Fruit fly (Drosophila melanogaster) whole organism, embryonic: ENCODE measurements around the gene AstCC.

Source experiments
- Atf-2 ChIP-seq: fragments of 200-800 bp; sonication (Bioruptor generic); optimal IDR thresholded peaks from 2 replicates; lab custom pipeline; 2016; ENCODE audit warnings: missing biosample characterization, missing genetic modification characterization
- CG17328 ChIP-seq: fragments of 200-800 bp; sonication (Bioruptor generic); IDR thresholded peaks from 2 replicates; pipeline ENCODE4 v1.3.6; 2022; ENCODE audit warnings: missing biosample characterization, missing genetic modification characterization
- CG18599 ChIP-seq: fragments of 200-800 bp; sonication (Bioruptor generic); optimal IDR thresholded peaks from 3 replicates; lab custom pipeline; 2017; ENCODE audit warnings: missing biosample characterization, missing genetic modification characterization, mild to moderate bottlenecking, moderate library complexity, missing genetic modification reagents
- CG18619 ChIP-seq: fragments of 200-800 bp; sonication (Bioruptor generic); optimal IDR thresholded peaks from 3 replicates; lab custom pipeline; 2017; ENCODE audit warnings: missing biosample characterization, mild to moderate bottlenecking, missing genetic modification characterization
- CHES-1-like ChIP-seq: fragments of 200-800 bp; sonication (Bioruptor generic); optimal IDR thresholded peaks from 2 replicates; lab custom pipeline; 2016; ENCODE audit warnings: missing biosample characterization, missing genetic modification characterization
- HLH3B ChIP-seq: fragments of 200-800 bp; sonication (Bioruptor generic); IDR thresholded peaks from 2 replicates; pipeline ENCODE4 v1.3.6; 2022; ENCODE audit warnings: missing biosample characterization, missing genetic modification characterization
- Spps ChIP-seq: fragments of 200-800 bp; sonication (Bioruptor generic); optimal IDR thresholded peaks from 2 replicates; lab custom pipeline; 2018; ENCODE audit warnings: missing biosample characterization, mild to moderate bottlenecking, missing genetic modification characterization
- corto ChIP-seq: fragments of 200-800 bp; sonication (Bioruptor generic); optimal IDR thresholded peaks from 2 replicates; lab custom pipeline; 2016; ENCODE audit warnings: missing biosample characterization, mild to moderate bottlenecking, missing genetic modification characterization, moderate library complexity
- gfzf ChIP-seq: fragments of 200-800 bp; sonication (Bioruptor generic); optimal IDR thresholded peaks from 2 replicates; lab custom pipeline; 2016; ENCODE audit warnings: missing biosample characterization, mild to moderate bottlenecking, missing genetic modification characterization, moderate library complexity

DNA sequence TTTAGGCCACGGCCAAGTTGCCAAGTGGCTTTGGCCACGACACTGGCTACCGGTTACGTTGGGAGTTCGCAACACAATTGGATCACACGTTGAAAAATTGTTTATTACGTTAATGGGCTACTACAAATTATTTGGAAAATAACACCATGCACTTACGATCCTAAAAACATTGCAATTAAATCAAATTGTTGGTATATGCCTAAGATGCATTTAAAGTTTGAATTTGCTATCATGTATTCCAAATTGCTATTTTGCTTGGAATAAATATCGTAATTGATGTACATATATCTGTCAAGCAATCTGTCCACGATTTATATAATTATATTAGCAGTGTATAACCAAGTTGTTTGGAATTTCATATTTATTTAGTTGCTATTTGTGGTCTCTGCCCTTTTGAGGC lies 12.1 kb downstream of the AstCC start:
- no peak for TF ChIP-seq Spps (tag; lab: Kevin White, UChicago)
- TF ChIP-seq HLH3B (GFP tag; lab: Robert Waterston, UW) = no peak
- no peak for TF ChIP-seq Atf-2 (GFP tag; lab: Kevin White, UChicago)
- TF ChIP-seq CG18619 = no peak
- TF ChIP-seq gfzf (GFP tag; lab: Kevin White, UChicago) = no peak
- TF ChIP-seq CG17328 = no peak
- TF ChIP-seq corto = no peak
- no peak for TF ChIP-seq CG18599 (GFP tag; lab: Kevin White, UChicago)
- TF ChIP-seq CHES-1-like (GFP tag; lab: Kevin White, UChicago) = no peak
